Worm (Caenorhabditis elegans) whole organism, L2 larva: Measurements from ENCODE around the gene ncs-6.
A peak's percentile ranks its signal among the peaks of the same experiment; 100 is the strongest.

Experiments used
- C34F6.9 ChIP-seq: fragments of 150-350 bp; optimal IDR thresholded peaks from 2 replicates; lab custom pipeline; 2014; ENCODE audit warnings: missing biosample characterization, missing genetic modification characterization
- F13H6.1 ChIP-seq: sonication (generic microtip); optimal IDR thresholded peaks from 2 replicates; lab custom pipeline; 2016; ENCODE audit warnings: missing genetic modification characterization, missing compliant biosample characterization
- Y55F3AM.14 ChIP-seq: fragments of 200-800 bp; sonication (Bioruptor generic); optimal IDR thresholded peaks from 2 replicates; lab custom pipeline; 2018; ENCODE audit warnings: mild to moderate bottlenecking, missing genetic modification characterization, missing compliant biosample characterization
- ZK546.5 ChIP-seq: sonication (generic microtip); optimal IDR thresholded peaks from 2 replicates; lab custom pipeline; 2017; ENCODE audit warnings: missing biosample characterization, missing genetic modification characterization
- aly-2 ChIP-seq: fragments of 150-350 bp; optimal IDR thresholded peaks from 2 replicates; lab custom pipeline; 2014; ENCODE audit warnings: missing biosample characterization, missing genetic modification characterization
- ama-1 ChIP-seq: fragments of 150-350 bp; optimal IDR thresholded peaks from 2 replicates; lab custom pipeline; 2018; ENCODE audit warnings: inconsistent platforms
- blmp-1 ChIP-seq: sonication (generic microtip); optimal IDR thresholded peaks from 2 replicates; lab custom pipeline; 2017; ENCODE audit warnings: missing genetic modification characterization, mild to moderate bottlenecking, missing compliant biosample characterization, antibody characterized with exemption, moderate library complexity; ENCODE audit not compliant: insufficient read depth
- crh-2 ChIP-seq: sonication (generic microtip); optimal IDR thresholded peaks from 2 replicates; lab custom pipeline; 2017; ENCODE audit warnings: missing biosample characterization, missing genetic modification characterization
- dmd-4 ChIP-seq: sonication (generic microtip); optimal IDR thresholded peaks from 2 replicates; lab custom pipeline; 2017; ENCODE audit warnings: missing biosample characterization, missing genetic modification characterization
- egl-27 ChIP-seq: sonication (generic microtip); optimal IDR thresholded peaks from 3 replicates; lab custom pipeline; 2017; ENCODE audit warnings: missing biosample characterization, missing genetic modification reagents, missing genetic modification characterization
- elt-3 ChIP-seq: sonication (generic microtip); optimal IDR thresholded peaks from 2 replicates; lab custom pipeline; 2017; ENCODE audit warnings: missing biosample characterization, missing genetic modification characterization
- fos-1 ChIP-seq: fragments of 150-350 bp; optimal IDR thresholded peaks from 2 replicates; lab custom pipeline; 2014; ENCODE audit warnings: missing biosample characterization, missing genetic modification characterization
- gmeb-1 ChIP-seq: fragments of 150-350 bp; optimal IDR thresholded peaks from 2 replicates; lab custom pipeline; 2014; ENCODE audit warnings: missing biosample characterization, missing genetic modification characterization
- lin-13 ChIP-seq: fragments of 150-350 bp; optimal IDR thresholded peaks from 2 replicates; lab custom pipeline; 2014; ENCODE audit warnings: missing biosample characterization, missing genetic modification reagents, missing genetic modification characterization
- lin-39 ChIP-seq: fragments of 150-350 bp; optimal IDR thresholded peaks from 2 replicates; lab custom pipeline; 2014; ENCODE audit warnings: missing biosample characterization, missing genetic modification reagents, missing genetic modification characterization
- lsy-2 ChIP-seq, 2 experiments: fragments of 150-350 bp in 1 of 2; sonication (generic microtip) in 1 of 2; optimal IDR thresholded peaks; 2 replicates each; lab custom pipeline; 2014 to 2017; ENCODE audit warnings: missing biosample characterization in 2 of 2, missing genetic modification characterization in 2 of 2
- mab-5 ChIP-seq: fragments of 150-350 bp; optimal IDR thresholded peaks from 2 replicates; lab custom pipeline; 2014; ENCODE audit warnings: missing biosample characterization, missing genetic modification characterization
- mbf-1 ChIP-seq: sonication (generic microtip); optimal IDR thresholded peaks from 2 replicates; lab custom pipeline; 2017; ENCODE audit warnings: missing biosample characterization, missing genetic modification characterization
- mdl-1 ChIP-seq, 2 experiments: fragments of 150-350 bp in 1 of 2; sonication (generic microtip) in 1 of 2; optimal IDR thresholded peaks; 2 replicates each; lab custom pipeline; 2017; ENCODE audit warnings: missing biosample characterization in 2 of 2, missing genetic modification characterization in 2 of 2
- nhr-10 ChIP-seq: sonication (generic microtip); optimal IDR thresholded peaks from 2 replicates; lab custom pipeline; 2017; ENCODE audit warnings: missing biosample characterization, missing genetic modification characterization
- nhr-11 ChIP-seq: fragments of 150-350 bp; optimal IDR thresholded peaks from 2 replicates; lab custom pipeline; 2014; ENCODE audit warnings: missing biosample characterization, missing genetic modification characterization
- nhr-129 ChIP-seq: fragments of 150-350 bp; optimal IDR thresholded peaks from 2 replicates; lab custom pipeline; 2014; ENCODE audit warnings: missing biosample characterization, missing genetic modification characterization
- nhr-21 ChIP-seq: fragments of 150-350 bp; optimal IDR thresholded peaks from 2 replicates; lab custom pipeline; 2014; ENCODE audit warnings: missing biosample characterization, missing genetic modification characterization
- nhr-23 ChIP-seq: fragments of 150-350 bp; optimal IDR thresholded peaks from 2 replicates; lab custom pipeline; 2014; ENCODE audit warnings: missing biosample characterization, missing genetic modification reagents, missing genetic modification characterization
- nhr-237 ChIP-seq: fragments of 150-350 bp; optimal IDR thresholded peaks from 2 replicates; lab custom pipeline; 2014; ENCODE audit warnings: missing biosample characterization, missing genetic modification characterization
- nhr-77 ChIP-seq: fragments of 150-350 bp; optimal IDR thresholded peaks from 2 replicates; lab custom pipeline; 2014; ENCODE audit warnings: missing biosample characterization, missing genetic modification characterization
- sem-4 ChIP-seq: fragments of 150-350 bp; optimal IDR thresholded peaks from 2 replicates; lab custom pipeline; 2014; ENCODE audit warnings: missing biosample characterization, missing genetic modification reagents, missing genetic modification characterization
- skn-1 ChIP-seq: sonication (generic microtip); optimal IDR thresholded peaks from 2 replicates; lab custom pipeline; 2017; ENCODE audit warnings: missing biosample characterization, missing genetic modification characterization
- sma-3 ChIP-seq: sonication (generic microtip); optimal IDR thresholded peaks from 2 replicates; lab custom pipeline; 2016; ENCODE audit warnings: missing genetic modification reagents, missing genetic modification characterization, missing compliant biosample characterization
- snpc-4 ChIP-seq: fragments of 150-350 bp; optimal IDR thresholded peaks from 2 replicates; lab custom pipeline; 2014; ENCODE audit warnings: missing biosample characterization, missing genetic modification characterization
- unc-55 ChIP-seq: fragments of 150-350 bp; sonication (generic microtip); optimal IDR thresholded peaks from 3 replicates; lab custom pipeline; 2014; ENCODE audit warnings: missing biosample characterization, missing genetic modification reagents, missing genetic modification characterization
- unc-62 ChIP-seq: fragments of 150-350 bp; optimal IDR thresholded peaks from 2 replicates; lab custom pipeline; 2014; ENCODE audit warnings: missing biosample characterization, missing genetic modification reagents, missing genetic modification characterization
- zag-1 ChIP-seq: fragments of 150-350 bp; optimal IDR thresholded peaks from 2 replicates; lab custom pipeline; 2014; ENCODE audit warnings: missing biosample characterization, missing genetic modification characterization
- ztf-11 ChIP-seq: sonication (generic microtip); optimal IDR thresholded peaks from 2 replicates; lab custom pipeline; 2017; ENCODE audit warnings: missing biosample characterization, missing genetic modification characterization
- ztf-4 ChIP-seq: fragments of 150-350 bp; optimal IDR thresholded peaks from 2 replicates; lab custom pipeline; 2014; ENCODE audit warnings: missing biosample characterization, missing genetic modification characterization

Gene ncs-6

DNA sequence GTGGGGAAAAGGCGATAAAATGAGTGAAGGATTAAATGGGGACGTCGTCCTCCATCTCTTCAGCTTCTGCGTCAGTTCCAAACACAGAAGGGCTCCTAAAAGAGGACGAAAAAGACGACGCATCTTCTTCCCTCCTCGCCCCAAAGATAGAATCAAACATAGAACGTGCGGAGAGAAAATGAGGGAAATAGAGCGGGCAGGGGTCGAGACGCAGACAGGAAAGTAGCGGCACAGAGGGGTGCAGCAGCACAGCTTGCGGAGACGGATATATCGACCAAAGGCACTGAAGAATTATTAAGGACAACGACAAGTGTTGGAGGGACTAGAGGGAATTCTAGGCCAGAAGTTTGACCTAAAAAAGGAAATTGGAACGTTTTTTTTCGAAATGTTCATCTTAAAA, 19.0 kb upstream of the ncs-6 start:
- TF ChIP-seq fos-1 (no peak), C34F6.9 (tag; lab: Kevin White, UChicago) (peak; percentile 66), mab-5 (tag; lab: Kevin White, UChicago) (peak; percentile 46), mdl-1 (tag; optimal IDR thresholded peaks at IDR 0.05; lab: Kevin White, UChicago) (peak in 1 of 2 experiments; percentile 38), lsy-2 (tag; optimal IDR thresholded peaks at IDR 0.05; lab: Kevin White, UChicago) (peak in 1 of 2 experiments; percentile 68), nhr-129 (tag; lab: Kevin White, UChicago) (peak; percentile 40), snpc-4 (tag; lab: Kevin White, UChicago) (peak; percentile 16), zag-1 (tag; lab: Kevin White, UChicago) (peak; percentile 42), gmeb-1 (tag; lab: Kevin White, UChicago) (no peak), F13H6.1 (no peak), lin-13 (peak; percentile 40), nhr-237 (tag; lab: Kevin White, UChicago) (no peak), unc-55 (GFP tag; lab: Kevin White, UChicago) (peak; percentile 66)
- TF ChIP-seq, all 48 proteins: peak for 9

DNA sequence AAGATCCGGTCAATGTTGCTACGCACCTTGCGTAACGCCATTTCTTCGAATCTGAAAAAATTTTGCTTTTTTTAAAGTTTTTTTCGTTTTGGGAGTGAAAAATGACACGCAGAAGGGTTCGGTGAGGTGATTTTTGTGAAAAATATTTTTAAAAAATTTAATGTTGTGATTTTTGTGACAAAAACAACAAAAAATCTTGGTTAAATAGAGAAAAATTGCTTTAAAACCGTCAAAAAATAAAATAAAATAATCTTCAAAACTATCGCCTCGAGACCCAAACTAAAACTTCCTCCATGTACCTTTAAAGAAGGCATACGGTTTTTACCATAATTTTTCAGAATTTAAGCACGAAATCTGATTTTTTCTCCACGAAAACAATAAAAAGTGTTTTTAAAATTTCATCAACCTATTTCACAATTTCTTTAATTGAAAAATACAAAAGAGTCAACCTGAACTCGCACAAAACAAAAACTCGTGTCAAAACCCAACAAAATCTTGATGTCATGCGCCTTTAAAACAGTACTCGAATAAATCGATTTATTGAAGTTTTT, 18.1 kb upstream of the ncs-6 start, which contains the start of gene apd-3:
Gene apd-3 (minus strand): TSS at position 51 of the 551 bp plus-strand sequence.
- TF ChIP-seq unc-62 (GFP tag; lab: Kevin White, UChicago) (no peak), snpc-4 (tag; lab: Kevin White, UChicago) (no peak), mdl-1 (tag; optimal IDR thresholded peaks at IDR 0.05; lab: Kevin White, UChicago) (no peak), sem-4 (tag; lab: Kevin White, UChicago) (no peak), nhr-21 (tag; lab: Kevin White, UChicago) (no peak), C34F6.9 (tag; lab: Kevin White, UChicago) (no peak), lin-39 (tag; lab: Kevin White, UChicago) (no peak), egl-27 (tag; lab: Kevin White, UChicago) (no peak), ZK546.5 (tag; lab: Kevin White, UChicago) (no peak), ztf-11 (tag; lab: Kevin White, UChicago) (no peak), fos-1 (no peak), aly-2 (no peak), ama-1 (no peak), Y55F3AM.14 (GFP tag; lab: Kevin White, UChicago) (no peak)

DNA sequence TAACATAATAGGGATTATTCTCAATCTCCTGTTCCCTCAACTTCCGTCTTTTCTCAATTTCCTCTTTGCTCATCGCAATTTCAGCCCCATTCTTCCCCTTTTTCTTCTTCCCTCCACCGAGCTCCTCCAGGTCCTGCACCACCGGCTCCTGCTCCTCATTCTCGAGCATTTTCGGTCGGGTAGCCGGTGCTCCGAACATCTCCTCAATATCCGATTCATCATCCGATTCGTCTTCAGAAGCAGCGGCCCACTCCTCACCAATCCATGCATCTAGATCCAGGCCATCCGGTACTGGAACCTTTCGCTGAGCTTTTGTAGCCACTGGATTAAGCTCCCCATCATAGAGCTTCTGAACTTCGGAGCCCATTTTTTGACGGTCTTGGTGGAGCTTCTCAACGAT, 11.8 kb upstream of the ncs-6 start:
- TF ChIP-seq crh-2 (no peak), snpc-4 (tag; lab: Kevin White, UChicago) (no peak), lin-13 (no peak), skn-1 (tag; lab: Kevin White, UChicago) (no peak), nhr-21 (tag; lab: Kevin White, UChicago) (no peak), zag-1 (tag; lab: Kevin White, UChicago) (no peak), sem-4 (tag; lab: Kevin White, UChicago) (no peak), ztf-11 (tag; lab: Kevin White, UChicago) (no peak), elt-3 (tag; lab: Kevin White, UChicago) (no peak), F13H6.1 (no peak)
- TF ChIP-seq, all 48 proteins: peak for 0

DNA sequence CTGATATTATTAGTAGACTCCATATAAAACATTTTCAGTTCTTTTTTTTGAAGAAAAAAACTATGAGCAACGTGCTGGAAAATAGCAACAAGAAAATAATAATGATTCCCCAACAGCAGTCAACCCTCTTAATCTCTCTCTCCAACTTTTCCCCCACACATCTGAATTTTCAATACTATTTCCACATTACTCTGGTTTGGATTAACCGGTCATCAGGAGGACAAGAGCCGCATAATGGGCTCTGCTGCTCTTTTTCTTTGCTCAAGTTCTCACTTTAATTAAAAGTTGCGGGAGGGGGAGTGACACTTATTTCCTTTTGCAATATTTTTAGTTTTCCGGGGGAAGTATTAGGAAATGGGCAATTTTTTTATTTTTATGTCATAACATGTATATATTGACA, 856 bp downstream of the ncs-6 start:
- TF ChIP-seq lsy-2 (tag; optimal IDR thresholded peaks at IDR 0.05; lab: Kevin White, UChicago): no peak
- no peak for TF ChIP-seq aly-2
- TF ChIP-seq mab-5 (tag; lab: Kevin White, UChicago): no peak
- TF ChIP-seq ZK546.5 (tag; lab: Kevin White, UChicago): no peak
- no peak for TF ChIP-seq nhr-129 (tag; lab: Kevin White, UChicago)
- TF ChIP-seq Y55F3AM.14 (GFP tag; lab: Kevin White, UChicago): no peak
- no peak for TF ChIP-seq lin-13
- no peak for TF ChIP-seq skn-1 (tag; lab: Kevin White, UChicago)
- no peak for TF ChIP-seq unc-62 (GFP tag; lab: Kevin White, UChicago)
- TF ChIP-seq nhr-77 (tag; lab: Kevin White, UChicago): no peak
- no peak for TF ChIP-seq mdl-1 (tag; optimal IDR thresholded peaks at IDR 0.05; lab: Kevin White, UChicago)
- TF ChIP-seq dmd-4: no peak
- no peak for TF ChIP-seq ztf-4 (tag; lab: Kevin White, UChicago)
- TF ChIP-seq nhr-23 (tag; lab: Kevin White, UChicago): no peak
- no peak for TF ChIP-seq nhr-237 (tag; lab: Kevin White, UChicago)
- no peak for TF ChIP-seq fos-1
- TF ChIP-seq sma-3 (GFP tag; lab: Kevin White, UChicago): no peak
- TF ChIP-seq mbf-1 (tag; lab: Kevin White, UChicago): no peak
- TF ChIP-seq, all 48 proteins: peak for 0

DNA sequence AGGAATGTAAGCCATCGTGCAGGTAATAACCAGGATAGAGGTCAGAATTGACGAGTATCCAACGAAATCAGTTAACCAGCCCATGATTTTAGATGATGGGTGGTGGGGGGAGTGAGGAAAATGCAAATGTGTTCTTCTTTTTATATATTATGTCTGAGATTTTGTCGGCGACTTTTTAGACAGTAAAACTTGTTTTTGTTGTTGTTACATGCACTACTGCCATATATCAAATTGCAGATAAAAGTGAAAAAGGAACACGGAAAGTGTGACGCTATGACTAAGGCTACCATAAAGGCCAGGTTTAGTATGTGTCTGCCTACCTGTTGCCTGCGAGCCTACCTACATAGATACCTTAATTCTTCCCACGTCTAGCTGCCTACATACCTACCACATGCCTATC, 4.2 kb downstream of the ncs-6 start, which contains the start of gene col-72:
Gene col-72 (minus strand): TSS at position 101 of the 400 bp plus-strand sequence.
- TF ChIP-seq mab-5 (tag; lab: Kevin White, UChicago) (no peak), nhr-10 (tag; lab: Kevin White, UChicago) (no peak), egl-27 (tag; lab: Kevin White, UChicago) (no peak), Y55F3AM.14 (GFP tag; lab: Kevin White, UChicago) (no peak), unc-55 (GFP tag; lab: Kevin White, UChicago) (no peak), dmd-4 (no peak), crh-2 (no peak), F13H6.1 (no peak), blmp-1 (tag; lab: Kevin White, UChicago) (no peak), nhr-11 (tag; lab: Kevin White, UChicago) (no peak)
- TF ChIP-seq, all 48 proteins: peak for 0
